In genomic region chr2L:2851589-2851988, dm6 we compare ENCODE assay signal across 4 fruit fly cellular contexts.
TF ChIP-seq lines count a peak whose summit lies in the region.

No protein-coding gene starts in this region.

- no peak for TF ChIP-seq CTCF in whole organism, embryonic (GFP tag; optimal IDR thresholded peaks at IDR 0.05; lab: Kevin White, UChicago)

TF ChIP-seq in whole organism, adult, 20 proteins besides CTCF, POLR2A, EP300 and RAD21:
- TF ChIP-seq CG12768 (GFP tag; optimal IDR thresholded peaks at IDR 0.05; lab: Kevin White, UChicago): peak; percentile 45
- TF ChIP-seq cic (GFP tag; optimal IDR thresholded peaks at IDR 0.05; lab: Kevin White, UChicago): no peak

TF ChIP-seq in whole organism, embryonic, 481 proteins besides CTCF, POLR2A, EP300 and RAD21:
- no peak for TF ChIP-seq Stat92E (GFP tag; optimal IDR thresholded peaks at IDR 0.05; lab: Kevin White, UChicago)
- no peak for TF ChIP-seq CG2889 (GFP tag; IDR thresholded peaks at IDR 0.05; lab: Robert Waterston, UW)
- no peak for TF ChIP-seq Hmx (GFP tag; optimal IDR thresholded peaks at IDR 0.05; lab: Kevin White, UChicago)
- TF ChIP-seq Drgx (GFP tag; IDR thresholded peaks at IDR 0.05; lab: Robert Waterston, UW): peak; percentile 40; the same call in 1 of the 2 replicates
- peak; percentile 8 for TF ChIP-seq Sox102F (GFP tag; optimal IDR thresholded peaks at IDR 0.05; lab: Kevin White, UChicago)

TF ChIP-seq in whole organism, prepupa, 60 proteins besides CTCF, POLR2A, EP300 and RAD21:
- no peak for TF ChIP-seq CG9139 (GFP tag; optimal IDR thresholded peaks at IDR 0.05; lab: Kevin White, UChicago)
- no peak for TF ChIP-seq salr (GFP tag; optimal IDR thresholded peaks at IDR 0.05; lab: Kevin White, UChicago)
- no peak for TF ChIP-seq CG3919 (GFP tag; optimal IDR thresholded peaks at IDR 0.05; lab: Kevin White, UChicago)
- peak; percentile 64 for TF ChIP-seq Eip78C (GFP tag; lab: Kevin White, UChicago)
- TF ChIP-seq Gug (GFP tag; IDR thresholded peaks at IDR 0.05; lab: Robert Waterston, UW): no peak
- TF ChIP-seq CG6276 (GFP tag; optimal IDR thresholded peaks at IDR 0.05; lab: Kevin White, UChicago): peak; percentile 24
- TF ChIP-seq achi (GFP tag; optimal IDR thresholded peaks at IDR 0.05; lab: Kevin White, UChicago): peak; percentile 6
- peak; percentile 64 for TF ChIP-seq CG8119 (GFP tag; IDR thresholded peaks at IDR 0.05; lab: Robert Waterston, UW)
- peak; percentile 62 for TF ChIP-seq CG32006 (GFP tag; optimal IDR thresholded peaks at IDR 0.05; lab: Kevin White, UChicago)
- no peak for TF ChIP-seq Smox (GFP tag; optimal IDR thresholded peaks at IDR 0.05; lab: Kevin White, UChicago)
- peak; percentile 69 for TF ChIP-seq CG15336 (GFP tag; IDR thresholded peaks at IDR 0.05; lab: Robert Waterston, UW)
- TF ChIP-seq Blimp-1 (GFP tag; optimal IDR thresholded peaks at IDR 0.05; lab: Kevin White, UChicago): no peak
- TF ChIP-seq svp (GFP tag; lab: Kevin White, UChicago): no peak
- TF ChIP-seq fd59A (GFP tag; optimal IDR thresholded peaks at IDR 0.05; lab: Kevin White, UChicago): no peak
- no peak for TF ChIP-seq CG7368 (GFP tag; optimal IDR thresholded peaks at IDR 0.05; lab: Kevin White, UChicago)
- no peak for TF ChIP-seq CG3032 (tag; optimal IDR thresholded peaks at IDR 0.05; lab: Kevin White, UChicago)
- TF ChIP-seq Ets96B (tag; optimal IDR thresholded peaks at IDR 0.05; lab: Kevin White, UChicago): no peak
- TF ChIP-seq acj6 (GFP tag; optimal IDR thresholded peaks at IDR 0.05; lab: Kevin White, UChicago): peak; percentile 19
- peak; percentile 27 for TF ChIP-seq Hr4 (GFP tag; optimal IDR thresholded peaks at IDR 0.05; lab: Kevin White, UChicago)

TF ChIP-seq in whole organism, pupa, 21 proteins besides CTCF, POLR2A, EP300 and RAD21:
- 0 out of 2 replicates have a peak, but pooled peaks have one; percentile 26 for TF ChIP-seq CG12605 (GFP tag; IDR thresholded peaks at IDR 0.05; lab: Robert Waterston, UW)
- peak; percentile 36; the same call in 1 of the 2 replicates for TF ChIP-seq Ets98B (GFP tag; IDR thresholded peaks at IDR 0.05; lab: Robert Waterston, UW)
- TF ChIP-seq Snoo (tag; optimal IDR thresholded peaks at IDR 0.05; lab: Kevin White, UChicago): no peak
- TF ChIP-seq CG32121 (GFP tag; IDR thresholded peaks at IDR 0.05; lab: Robert Waterston, UW): peak; percentile 47; the same call in 1 of the 2 replicates
